Worm (Caenorhabditis elegans): ENCODE data around the gene F49F1.4.

DNA sequence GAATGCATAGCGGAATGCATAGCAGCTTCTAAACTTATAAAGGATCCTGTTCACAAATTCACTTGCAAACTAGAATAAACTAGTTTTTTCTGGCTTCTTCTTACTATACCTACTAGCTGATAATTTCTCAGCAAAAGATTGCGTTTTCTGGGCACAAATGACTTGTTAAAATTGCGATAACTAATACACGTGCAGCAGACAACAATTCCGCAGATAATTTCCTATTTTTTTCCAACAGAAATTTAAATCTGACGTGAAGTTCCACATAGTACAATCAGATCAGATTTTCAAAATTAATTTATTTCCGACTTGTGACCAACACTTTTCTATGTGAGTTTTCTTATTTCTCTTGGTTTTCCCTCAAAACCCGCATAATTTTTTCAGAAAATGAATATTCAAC lies 48.9 kb upstream of the F49F1.4 start, which contains the start of gene scrm-8:
- TF ChIP-seq ceh-36 (tag; optimal IDR thresholded peaks at IDR 0.05), result no peak
- no peak for TF ChIP-seq ceh-13 (GFP tag; optimal IDR thresholded peaks at IDR 0.05)
- no peak for TF ChIP-seq ama-1 (optimal IDR thresholded peaks at IDR 0.05)
- no peak for TF ChIP-seq tra-4 (tag; optimal IDR thresholded peaks at IDR 0.05)

All from whole organism, early embryonic.